Worm (Caenorhabditis elegans) whole organism, midembryonic: ENCODE results near the gene dmd-9.

ENCODE experiments used
- T22C8.4 ChIP-seq: fragments of 200-800 bp; sonication (Bioruptor generic); IDR thresholded peaks from 2 replicates; pipeline ENCODE4 v1.3.6; 2022; ENCODE audit warnings: missing genetic modification characterization, missing compliant biosample characterization
- flt-1 ChIP-seq: fragments of 200-800 bp; sonication (Bioruptor generic); IDR thresholded peaks from 2 replicates; pipeline ENCODE4 v1.3.6; 2022; ENCODE audit warnings: missing genetic modification characterization, missing compliant biosample characterization
- klf-2 ChIP-seq: fragments of 200-800 bp; sonication (Bioruptor generic); conservative IDR thresholded peaks from 2 replicates; pipeline ENCODE4 v1.3.6; 2022; ENCODE audit warnings: missing genetic modification reagents, missing genetic modification characterization, missing compliant biosample characterization
- med-1 ChIP-seq: sonication (generic microtip); optimal IDR thresholded peaks from 2 replicates; lab custom pipeline; 2017; ENCODE audit warnings: missing genetic modification characterization, mild to moderate bottlenecking, missing compliant biosample characterization, antibody characterized with exemption, missing genetic modification reagents; ENCODE audit not compliant: insufficient read depth
- ztf-29 ChIP-seq: fragments of 200-800 bp; sonication (Bioruptor generic); IDR thresholded peaks from 2 replicates; pipeline ENCODE4 v1.3.6; 2022; ENCODE audit warnings: missing genetic modification reagents, missing genetic modification characterization, missing compliant biosample characterization

- TF ChIP-seq klf-2 (GFP tag; lab: Robert Waterston, UW) = no peak
- no peak for TF ChIP-seq T22C8.4
- TF ChIP-seq med-1 (GFP tag; lab: Kevin White, UChicago) = no peak
- TF ChIP-seq flt-1 (GFP tag; lab: Robert Waterston, UW) = no peak
- TF ChIP-seq ztf-29 (GFP tag; lab: Robert Waterston, UW) = no peak
These were observed 42.4 kb downstream of the dmd-9 start for ce11 chrIV:3211929-3212328.
